Worm (Caenorhabditis elegans) whole organism, L3 larva: ENCODE data around the gene F29F11.20.

Experiments
- ama-1 ChIP-seq: fragments of 150-350 bp; optimal IDR thresholded peaks from 2 replicates; lab custom pipeline; 2018
- ceh-16 ChIP-seq: sonication (generic microtip); optimal IDR thresholded peaks from 2 replicates; lab custom pipeline; 2017; ENCODE audit warnings: missing biosample characterization, missing genetic modification characterization
- egl-27 ChIP-seq: sonication (generic microtip); optimal IDR thresholded peaks from 4 replicates; lab custom pipeline; 2017; ENCODE audit warnings: missing biosample characterization, missing genetic modification reagents, missing genetic modification characterization
- egl-5 ChIP-seq: fragments of 150-350 bp; optimal IDR thresholded peaks from 2 replicates; lab custom pipeline; 2017; ENCODE audit warnings: missing biosample characterization, missing genetic modification reagents, missing genetic modification characterization, inconsistent platforms
- nhr-237 ChIP-seq: fragments of 150-350 bp; optimal IDR thresholded peaks from 2 replicates; lab custom pipeline; 2014; ENCODE audit warnings: missing biosample characterization, missing genetic modification characterization
- snpc-4 ChIP-seq: fragments of 150-350 bp; optimal IDR thresholded peaks from 2 replicates; lab custom pipeline; 2014; ENCODE audit warnings: missing biosample characterization, missing genetic modification characterization
- unc-62 ChIP-seq: fragments of 150-350 bp; sonication (generic microtip); optimal IDR thresholded peaks from 4 replicates; lab custom pipeline; 2014; ENCODE audit warnings: missing biosample characterization, missing genetic modification reagents, missing genetic modification characterization

DNA sequence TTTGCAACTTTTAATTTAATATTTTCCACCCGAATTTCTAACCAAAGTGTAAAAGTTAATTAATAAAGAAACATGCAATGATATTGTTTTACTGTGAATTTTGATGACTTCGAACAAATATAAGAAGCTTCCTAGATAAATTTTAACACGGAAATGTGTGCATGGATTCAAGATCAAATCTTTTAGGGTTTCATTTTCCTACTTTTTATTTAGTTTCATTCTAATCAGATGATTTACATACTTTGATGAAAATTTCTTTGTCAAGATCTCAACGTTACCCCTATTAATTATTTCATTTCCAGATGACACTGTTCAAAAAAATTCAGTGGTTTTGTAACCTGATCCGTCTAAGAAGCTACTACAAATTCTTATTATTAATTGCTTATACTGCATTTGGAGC, 20.4 kb upstream of the F29F11.20 start, which contains the start of gene twk-12:
- TF ChIP-seq snpc-4 (tag; lab: Kevin White, UChicago) (no peak), ceh-16 (no peak), egl-5 (tag; lab: Kevin White, UChicago) (no peak), nhr-237 (no peak), ama-1 (lab: Kevin White, UChicago) (no peak), unc-62 (GFP tag; lab: Kevin White, UChicago) (no peak), egl-27 (tag; lab: Kevin White, UChicago) (no peak)
